Worm (Caenorhabditis elegans) whole organism, young adult: ENCODE measurements around the gene C17H11.1.

Experiments
- aptf-2 ChIP-seq: fragments of 200-800 bp; sonication (Bioruptor generic); conservative IDR thresholded peaks from 2 replicates; pipeline ENCODE4 v1.3.6; 2022; ENCODE audit warnings: missing genetic modification reagents, missing genetic modification characterization, missing compliant biosample characterization
- ceh-100 ChIP-seq: fragments of 200-800 bp; sonication (Bioruptor generic); IDR thresholded peaks from 2 replicates; pipeline ENCODE4 v1.3.6; 2022; ENCODE audit warnings: missing genetic modification reagents, missing genetic modification characterization, missing compliant biosample characterization
- tlf-1 ChIP-seq: fragments of 200-800 bp; sonication (Bioruptor generic); optimal IDR thresholded peaks from 2 replicates; lab custom pipeline; 2018; ENCODE audit warnings: mild to moderate bottlenecking, missing genetic modification characterization, missing compliant biosample characterization
- ztf-25 ChIP-seq: fragments of 200-800 bp; sonication (Bioruptor generic); IDR thresholded peaks from 2 replicates; pipeline ENCODE4 v1.3.6; 2022; ENCODE audit warnings: missing genetic modification reagents, missing genetic modification characterization, missing compliant biosample characterization

ce11 chrX:8151409-8151808, 22.3 kb upstream of the C17H11.1 start:
- TF ChIP-seq ceh-100 (GFP tag; lab: Robert Waterston, UW) = no peak
- no peak for TF ChIP-seq aptf-2 (GFP tag; lab: Robert Waterston, UW)
- no peak for TF ChIP-seq tlf-1 (GFP tag; lab: Kevin White, UChicago)
- no peak for TF ChIP-seq ztf-25 (GFP tag; lab: Robert Waterston, UW)
